Worm (Caenorhabditis elegans) whole organism, L3 larva: ENCODE measurements around the gene srt-49.

Source experiments
- R02D3.7 ChIP-seq: fragments of 150-350 bp; optimal IDR thresholded peaks from 2 replicates; lab custom pipeline; 2014; ENCODE audit warnings: missing biosample characterization, missing genetic modification characterization
- ZK546.5 ChIP-seq: sonication (generic microtip); optimal IDR thresholded peaks from 2 replicates; lab custom pipeline; 2017; ENCODE audit warnings: missing biosample characterization, missing genetic modification characterization
- aly-2 ChIP-seq: fragments of 150-350 bp; optimal IDR thresholded peaks from 2 replicates; lab custom pipeline; 2014; ENCODE audit warnings: missing biosample characterization, missing genetic modification characterization
- ceh-28 ChIP-seq: fragments of 150-350 bp; optimal IDR thresholded peaks from 2 replicates; lab custom pipeline; 2014; ENCODE audit warnings: missing biosample characterization, missing genetic modification reagents, missing genetic modification characterization
- ceh-82 ChIP-seq: fragments of 150-350 bp; optimal IDR thresholded peaks from 2 replicates; lab custom pipeline; 2014; ENCODE audit warnings: missing biosample characterization, missing genetic modification characterization
- ceh-9 ChIP-seq: sonication (generic microtip); optimal IDR thresholded peaks from 2 replicates; lab custom pipeline; 2018; ENCODE audit warnings: missing biosample characterization, missing genetic modification characterization
- daf-12 ChIP-seq: fragments of 150-350 bp; optimal IDR thresholded peaks from 2 replicates; lab custom pipeline; 2014; ENCODE audit warnings: missing biosample characterization, missing genetic modification reagents, missing genetic modification characterization
- elt-3 ChIP-seq, 3 experiments: fragments of 150-350 bp in 1 of 3; sonication (generic microtip) in 2 of 3; optimal IDR thresholded peaks; 2 replicates in 2 of 3; 4 replicates in 1 of 3; lab custom pipeline; 2014 to 2017; ENCODE audit warnings: missing biosample characterization in 3 of 3, missing genetic modification characterization in 3 of 3
- eor-1 ChIP-seq, 2 experiments: fragments of 150-350 bp; optimal IDR thresholded peaks; 2 replicates each; lab custom pipeline; 2014 to 2018; ENCODE audit warnings: missing biosample characterization in 2 of 2, missing genetic modification characterization in 2 of 2
- fkh-10 ChIP-seq: sonication (generic microtip); optimal IDR thresholded peaks from 2 replicates; lab custom pipeline; 2017; ENCODE audit warnings: missing biosample characterization, missing genetic modification reagents, missing genetic modification characterization
- hmg-11 ChIP-seq: sonication (generic microtip); optimal IDR thresholded peaks from 2 replicates; lab custom pipeline; 2016; ENCODE audit warnings: missing genetic modification characterization, missing compliant biosample characterization
- lin-15B ChIP-seq: fragments of 150-350 bp; optimal IDR thresholded peaks from 2 replicates; lab custom pipeline; 2014; ENCODE audit warnings: missing biosample characterization, missing genetic modification characterization
- lin-39 ChIP-seq: fragments of 150-350 bp; optimal IDR thresholded peaks from 2 replicates; lab custom pipeline; 2018; ENCODE audit warnings: missing biosample characterization, missing genetic modification reagents, missing genetic modification characterization
- lsy-12 ChIP-seq: sonication (generic microtip); optimal IDR thresholded peaks from 2 replicates; lab custom pipeline; 2016; ENCODE audit warnings: mild to moderate bottlenecking, missing genetic modification characterization, missing compliant biosample characterization
- mdl-1 ChIP-seq: fragments of 150-350 bp; optimal IDR thresholded peaks from 2 replicates; lab custom pipeline; 2014; ENCODE audit warnings: missing biosample characterization, missing genetic modification characterization
- mml-1 ChIP-seq: fragments of 150-350 bp; sonication (generic microtip); optimal IDR thresholded peaks from 3 replicates; lab custom pipeline; 2014; ENCODE audit warnings: missing biosample characterization, missing genetic modification characterization
- nhr-11 ChIP-seq: fragments of 150-350 bp; optimal IDR thresholded peaks from 2 replicates; lab custom pipeline; 2014; ENCODE audit warnings: missing biosample characterization, missing genetic modification characterization
- nhr-23 ChIP-seq: fragments of 150-350 bp; optimal IDR thresholded peaks from 2 replicates; lab custom pipeline; 2014; ENCODE audit warnings: missing biosample characterization, missing genetic modification reagents, missing genetic modification characterization
- nhr-237 ChIP-seq: fragments of 150-350 bp; optimal IDR thresholded peaks from 2 replicates; lab custom pipeline; 2014; ENCODE audit warnings: missing biosample characterization, missing genetic modification characterization
- nhr-25 ChIP-seq: sonication (generic microtip); optimal IDR thresholded peaks from 2 replicates; lab custom pipeline; 2017; ENCODE audit warnings: missing biosample characterization, missing genetic modification characterization
- nhr-28 ChIP-seq: fragments of 150-350 bp; optimal IDR thresholded peaks from 2 replicates; lab custom pipeline; 2014; ENCODE audit warnings: missing biosample characterization, missing genetic modification characterization
- nhr-43 ChIP-seq: sonication (generic microtip); optimal IDR thresholded peaks from 2 replicates; lab custom pipeline; 2016; ENCODE audit warnings: mild to moderate bottlenecking, missing genetic modification characterization, missing compliant biosample characterization; ENCODE audit not compliant: poor library complexity, severe bottlenecking
- nhr-67 ChIP-seq: fragments of 150-350 bp; optimal IDR thresholded peaks from 2 replicates; lab custom pipeline; 2014; ENCODE audit warnings: missing biosample characterization, missing genetic modification characterization
- nhr-77 ChIP-seq: fragments of 150-350 bp; optimal IDR thresholded peaks from 2 replicates; lab custom pipeline; 2014; ENCODE audit warnings: missing biosample characterization, missing genetic modification characterization
- pha-4 ChIP-seq: fragments of 150-350 bp; optimal IDR thresholded peaks from 2 replicates; lab custom pipeline; 2014; ENCODE audit warnings: missing biosample characterization, missing genetic modification reagents, missing genetic modification characterization
- pqm-1 ChIP-seq: fragments of 150-350 bp; optimal IDR thresholded peaks from 2 replicates; lab custom pipeline; 2017; ENCODE audit warnings: missing biosample characterization, missing genetic modification characterization, inconsistent platforms
- skn-1 ChIP-seq: fragments of 150-350 bp; optimal IDR thresholded peaks from 2 replicates; lab custom pipeline; 2014; ENCODE audit warnings: missing biosample characterization, missing genetic modification characterization
- unc-39 ChIP-seq: sonication (generic microtip); optimal IDR thresholded peaks from 4 replicates; lab custom pipeline; 2017; ENCODE audit warnings: missing biosample characterization, missing genetic modification characterization
- unc-62 ChIP-seq: fragments of 150-350 bp; sonication (generic microtip); optimal IDR thresholded peaks from 4 replicates; lab custom pipeline; 2014; ENCODE audit warnings: missing biosample characterization, missing genetic modification reagents, missing genetic modification characterization
- zag-1 ChIP-seq: fragments of 150-350 bp; optimal IDR thresholded peaks from 2 replicates; lab custom pipeline; 2014; ENCODE audit warnings: missing biosample characterization, missing genetic modification characterization
- ztf-11 ChIP-seq: fragments of 150-350 bp; optimal IDR thresholded peaks from 2 replicates; lab custom pipeline; 2014; ENCODE audit warnings: missing biosample characterization, missing genetic modification characterization

Gene srt-49

DNA sequence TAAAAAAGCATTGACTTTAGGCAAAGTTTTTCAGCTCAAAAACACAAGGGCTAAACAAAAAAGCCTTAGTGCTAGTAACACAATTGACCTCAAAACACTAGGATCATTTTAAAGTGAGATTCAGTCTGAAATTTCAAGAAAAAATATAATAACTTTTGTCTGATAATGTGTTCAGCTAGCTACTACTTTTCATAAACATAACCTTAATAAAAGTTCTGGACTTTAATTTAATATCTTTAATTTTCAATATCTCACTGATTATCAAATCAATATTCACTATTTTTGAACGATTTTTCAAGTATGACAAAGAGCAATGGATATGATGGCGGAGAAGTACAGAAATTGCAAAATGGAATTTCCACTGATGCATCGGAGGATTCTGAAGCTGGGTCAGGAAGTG lies 16.1 kb upstream of the srt-49 start, which contains the start of gene M199.135:
Gene M199.135 (plus strand): TSS at position 301 of the 400 bp plus-strand sequence.
- no peak for TF ChIP-seq daf-12 (tag; lab: Kevin White, UChicago)
- TF ChIP-seq mml-1 = no peak
- no peak for TF ChIP-seq nhr-23
- TF ChIP-seq elt-3 (tag; optimal IDR thresholded peaks at IDR 0.05; lab: Kevin White, UChicago) = no peak
- TF ChIP-seq unc-62 = no peak
- TF ChIP-seq ceh-9 = no peak
- no peak for TF ChIP-seq R02D3.7 (tag; lab: Kevin White, UChicago)
- no peak for TF ChIP-seq lin-15B (tag; lab: Kevin White, UChicago)
- no peak for TF ChIP-seq ceh-28 (tag; lab: Kevin White, UChicago)
- TF ChIP-seq skn-1 = no peak

ce11 chrIV:15113117-15113516 lies 14.9 kb upstream of the srt-49 start, which contains the start of gene M199.134:
Gene M199.134 (minus strand): TSS chrIV:15113217.
- no peak for TF ChIP-seq pqm-1 (tag; lab: Kevin White, UChicago)

ce11 chrIV:15108475-15108874 lies 10.3 kb upstream of the srt-49 start, which contains the start of gene M199.2:
Gene M199.2 (plus strand): TSS chrIV:15108775.
- TF ChIP-seq nhr-67 (no peak), ZK546.5 (tag; lab: Kevin White, UChicago) (no peak), zag-1 (tag; lab: Kevin White, UChicago) (no peak), nhr-237 (tag; lab: Kevin White, UChicago) (no peak), mml-1 (no peak), elt-3 (tag; optimal IDR thresholded peaks at IDR 0.05; lab: Kevin White, UChicago) (no peak), daf-12 (tag; lab: Kevin White, UChicago) (no peak), mdl-1 (no peak), unc-39 (tag; lab: Kevin White, UChicago) (no peak), lsy-12 (tag; lab: Kevin White, UChicago) (no peak), ceh-28 (tag; lab: Kevin White, UChicago) (no peak), nhr-77 (tag; lab: Kevin White, UChicago) (no peak), fkh-10 (GFP tag; lab: Kevin White, UChicago) (no peak)
- TF ChIP-seq, all 47 proteins: peak for 0

ce11 chrIV:15107218-15107617 lies 9.0 kb upstream of the srt-49 start:
- TF ChIP-seq ceh-28 (tag; lab: Kevin White, UChicago) (peak; percentile 28), pha-4 (peak; percentile 35), pqm-1 (tag; lab: Kevin White, UChicago) (peak; percentile 24), lsy-12 (tag; lab: Kevin White, UChicago) (no peak)

- no peak for TF ChIP-seq ZK546.5 (tag; lab: Kevin White, UChicago)
- no peak for TF ChIP-seq ztf-11 (tag; lab: Kevin White, UChicago)
- no peak for TF ChIP-seq nhr-28 (tag; lab: Kevin White, UChicago)
- TF ChIP-seq nhr-43 (tag; lab: Kevin White, UChicago) = no peak
- no peak for TF ChIP-seq hmg-11 (tag; lab: Kevin White, UChicago)
- no peak for TF ChIP-seq aly-2
- TF ChIP-seq lsy-12 (tag; lab: Kevin White, UChicago) = no peak
- no peak for TF ChIP-seq elt-3 (tag; optimal IDR thresholded peaks at IDR 0.05; lab: Kevin White, UChicago)
- TF ChIP-seq nhr-11 (tag; lab: Kevin White, UChicago) = no peak
- TF ChIP-seq fkh-10 (GFP tag; lab: Kevin White, UChicago) = no peak
- TF ChIP-seq, all 47 proteins: peak for 0
Observed at ce11 chrIV:15103224-15103679, 5.1 kb upstream of the srt-49 start, which contains the start of gene srt-44. Gene srt-44 (plus strand): TSS chrIV:15103629.

ce11 chrIV:15074392-15074791 lies 23.8 kb downstream of the srt-49 start, which contains the start of gene srt-50:
Gene srt-50 (plus strand): TSS chrIV:15074692.
- no peak for TF ChIP-seq hmg-11 (tag; lab: Kevin White, UChicago)
- TF ChIP-seq eor-1 (tag; optimal IDR thresholded peaks at IDR 0.05; lab: Kevin White, UChicago) = no peak
- TF ChIP-seq lin-39 = no peak
- no peak for TF ChIP-seq lin-15B (tag; lab: Kevin White, UChicago)
- no peak for TF ChIP-seq ztf-11 (tag; lab: Kevin White, UChicago)
- no peak for TF ChIP-seq ceh-82 (tag; lab: Kevin White, UChicago)
- no peak for TF ChIP-seq unc-62
- no peak for TF ChIP-seq nhr-67
- TF ChIP-seq nhr-25 = no peak
